Worm (Caenorhabditis elegans): Measurements from ENCODE around the gene C48A7.16.

The C48A7.16 gene

ce11 chrIV:7440238-7440637 lies 35.0 kb downstream of the C48A7.16 start:
- TF ChIP-seq mab-5 (tag; optimal IDR thresholded peaks at IDR 0.05) = no peak
- no peak for TF ChIP-seq unc-62 (GFP tag; optimal IDR thresholded peaks at IDR 0.05)
- TF ChIP-seq blmp-1 (tag; optimal IDR thresholded peaks at IDR 0.05; ENCODE audit: insufficient read depth) = peak; percentile 80

ce11 chrIV:7445236-7445635 lies 40.0 kb downstream of the C48A7.16 start, which contains the start of gene valv-1:
valv-1 (minus strand) TSS chrIV:7445336.
- no peak for TF ChIP-seq R02D3.7 (tag; optimal IDR thresholded peaks at IDR 0.05)
- peak; percentile 28 for TF ChIP-seq fos-1 (tag; optimal IDR thresholded peaks at IDR 0.05)

- TF ChIP-seq ceh-16 (tag; optimal IDR thresholded peaks at IDR 0.05) (no peak), snpc-4 (tag; optimal IDR thresholded peaks at IDR 0.05) (no peak), mdl-1 (tag; optimal IDR thresholded peaks at IDR 0.05) (no peak), alr-1 (tag; optimal IDR thresholded peaks at IDR 0.05) (no peak), nhr-12 (tag; optimal IDR thresholded peaks at IDR 0.05) (no peak), peb-1 (tag; optimal IDR thresholded peaks at IDR 0.05) (no peak), C34F6.9 (tag; optimal IDR thresholded peaks at IDR 0.05) (no peak), dmd-4 (tag; optimal IDR thresholded peaks at IDR 0.05) (no peak), skn-1 (tag; optimal IDR thresholded peaks at IDR 0.05) (no peak), unc-55 (GFP tag; optimal IDR thresholded peaks at IDR 0.05) (no peak), sma-9 (GFP tag; optimal IDR thresholded peaks at IDR 0.05) (no peak), sma-9 (tag; optimal IDR thresholded peaks at IDR 0.05) (no peak), nhr-23 (tag; optimal IDR thresholded peaks at IDR 0.05) (no peak), ama-1 (optimal IDR thresholded peaks at IDR 0.05) (no peak)
Observed at ce11 chrIV:7445995-7446394, 40.7 kb downstream of the C48A7.16 start, which contains the start of gene B0496.1. B0496.1 (plus strand) TSS chrIV:7446295.

ce11 chrIV:7447556-7447955 lies 42.3 kb downstream of the C48A7.16 start, which contains the start of gene B0496.2:
B0496.2 (plus strand) TSS chrIV:7447856.
- TF ChIP-seq Y55F3AM.14 (GFP tag; optimal IDR thresholded peaks at IDR 0.05) = no peak
- no peak for TF ChIP-seq nhr-12 (tag; optimal IDR thresholded peaks at IDR 0.05)
- no peak for TF ChIP-seq lin-13 (GFP tag; optimal IDR thresholded peaks at IDR 0.05)
- TF ChIP-seq unc-39 (tag; optimal IDR thresholded peaks at IDR 0.05) = no peak
- no peak for TF ChIP-seq egl-27 (tag; optimal IDR thresholded peaks at IDR 0.05)
- no peak for TF ChIP-seq ZK546.5 (tag; optimal IDR thresholded peaks at IDR 0.05)
- no peak for TF ChIP-seq nhr-25 (tag; optimal IDR thresholded peaks at IDR 0.05)
- TF ChIP-seq nhr-129 (tag; optimal IDR thresholded peaks at IDR 0.05) = no peak
- no peak for TF ChIP-seq ceh-82 (tag; optimal IDR thresholded peaks at IDR 0.05)
- TF ChIP-seq fos-1 (tag; optimal IDR thresholded peaks at IDR 0.05) = no peak
- TF ChIP-seq dmd-4 (tag; optimal IDR thresholded peaks at IDR 0.05) = no peak
- no peak for TF ChIP-seq elt-1 (tag; optimal IDR thresholded peaks at IDR 0.05)
- TF ChIP-seq mab-5 (tag; optimal IDR thresholded peaks at IDR 0.05) = no peak
- no peak for TF ChIP-seq sma-3 (GFP tag; optimal IDR thresholded peaks at IDR 0.05)
- TF ChIP-seq ceh-16 (tag; optimal IDR thresholded peaks at IDR 0.05) = no peak
- no peak for TF ChIP-seq R02D3.7 (tag; optimal IDR thresholded peaks at IDR 0.05)

- no peak for TF ChIP-seq unc-55 (GFP tag; optimal IDR thresholded peaks at IDR 0.05)
- no peak for TF ChIP-seq sma-3 (GFP tag; optimal IDR thresholded peaks at IDR 0.05)
- no peak for TF ChIP-seq lin-39 (tag; optimal IDR thresholded peaks at IDR 0.05)
- TF ChIP-seq C34F6.9 (tag; optimal IDR thresholded peaks at IDR 0.05) = no peak
- no peak for TF ChIP-seq mdl-1 (tag; optimal IDR thresholded peaks at IDR 0.05)
- no peak for TF ChIP-seq F13H6.1 (tag; optimal IDR thresholded peaks at IDR 0.05)
- no peak for TF ChIP-seq ztf-1 (GFP tag; conservative IDR thresholded peaks at IDR 0.05)
- no peak for TF ChIP-seq ZK546.5 (tag; optimal IDR thresholded peaks at IDR 0.05)
- no peak for TF ChIP-seq ceh-16 (tag; optimal IDR thresholded peaks at IDR 0.05)
- TF ChIP-seq crh-2 (tag; optimal IDR thresholded peaks at IDR 0.05) = no peak
- TF ChIP-seq skn-1 (tag; optimal IDR thresholded peaks at IDR 0.05) = no peak
- no peak for TF ChIP-seq mbf-1 (tag; optimal IDR thresholded peaks at IDR 0.05)
- TF ChIP-seq elt-1 (tag; optimal IDR thresholded peaks at IDR 0.05) = no peak
- no peak for TF ChIP-seq mab-5 (tag; optimal IDR thresholded peaks at IDR 0.05)
- no peak for TF ChIP-seq nhr-129 (tag; optimal IDR thresholded peaks at IDR 0.05)
- TF ChIP-seq aly-2 (tag; optimal IDR thresholded peaks at IDR 0.05) = no peak
- no peak for TF ChIP-seq zag-1 (tag; optimal IDR thresholded peaks at IDR 0.05)
- no peak for TF ChIP-seq nhr-237 (tag; optimal IDR thresholded peaks at IDR 0.05)
Observed at ce11 chrIV:7451345-7451744, 46.1 kb downstream of the C48A7.16 start, which contains the start of gene tes-1. tes-1 (minus strand) TSS chrIV:7451445.
